Fruit fly (Drosophila melanogaster) whole organism, embryonic: ENCODE measurements around the gene CG45100.
A peak's percentile ranks its signal among the peaks of the same experiment; 100 is the strongest.

ENCODE experiments used
- Adf1 ChIP-seq: fragments of 200-800 bp; sonication (Bioruptor generic); IDR thresholded peaks from 2 replicates; pipeline ENCODE4 v1.3.6; 2022; ENCODE audit warnings: missing biosample characterization, missing genetic modification characterization
- Atf3 ChIP-seq: fragments of 200-800 bp; sonication (Bioruptor generic); optimal IDR thresholded peaks from 3 replicates; lab custom pipeline; 2016; ENCODE audit warnings: missing biosample characterization, missing genetic modification characterization
- CG11695 ChIP-seq: fragments of 200-800 bp; sonication (Bioruptor generic); IDR thresholded peaks from 3 replicates; pipeline ENCODE4 v1.3.6; 2022; ENCODE audit warnings: missing biosample characterization, missing genetic modification characterization
- CG11696 ChIP-seq: fragments of 200-800 bp; sonication (Bioruptor generic); IDR thresholded peaks from 2 replicates; pipeline ENCODE4 v1.3.6; 2022; ENCODE audit warnings: missing biosample characterization, missing genetic modification characterization
- CG14014 ChIP-seq: fragments of 200-800 bp; sonication (Bioruptor generic); IDR thresholded peaks from 2 replicates; pipeline ENCODE4 v1.3.6; 2022; ENCODE audit warnings: missing biosample characterization, missing genetic modification characterization
- CG1529 ChIP-seq: fragments of 200-800 bp; sonication (Bioruptor generic); optimal IDR thresholded peaks from 3 replicates; lab custom pipeline; 2018; ENCODE audit warnings: missing biosample characterization, missing genetic modification characterization
- CG1602 ChIP-seq: fragments of 200-800 bp; sonication (Bioruptor generic); optimal IDR thresholded peaks from 3 replicates; lab custom pipeline; 2016; ENCODE audit warnings: missing biosample characterization, missing genetic modification characterization
- CG17568 ChIP-seq: fragments of 200-800 bp; sonication (Bioruptor generic); optimal IDR thresholded peaks from 2 replicates; lab custom pipeline; 2018; ENCODE audit warnings: missing biosample characterization, mild to moderate bottlenecking, missing genetic modification characterization, moderate library complexity
- CG17612 ChIP-seq: fragments of 200-800 bp; sonication (Bioruptor generic); IDR thresholded peaks from 2 replicates; pipeline ENCODE4 v1.3.6; 2022; ENCODE audit warnings: missing biosample characterization, missing genetic modification characterization
- CG31441 ChIP-seq: fragments of 200-800 bp; sonication (Bioruptor generic); IDR thresholded peaks from 2 replicates; pipeline ENCODE4 v1.3.6; 2022; ENCODE audit warnings: missing biosample characterization, missing genetic modification characterization
- CG32767 ChIP-seq: fragments of 200-800 bp; sonication (Bioruptor generic); IDR thresholded peaks from 2 replicates; pipeline ENCODE4 v1.3.6; 2022; ENCODE audit warnings: missing biosample characterization, missing genetic modification characterization
- CG3281 ChIP-seq: fragments of 200-800 bp; sonication (Bioruptor generic); optimal IDR thresholded peaks from 3 replicates; lab custom pipeline; 2017; ENCODE audit warnings: missing biosample characterization, mild to moderate bottlenecking, missing genetic modification characterization
- CG43689 ChIP-seq: fragments of 200-800 bp; sonication (Bioruptor generic); IDR thresholded peaks from 2 replicates; pipeline ENCODE4 v1.3.6; 2022; ENCODE audit warnings: missing biosample characterization, missing genetic modification characterization
- CG6813 ChIP-seq: fragments of 200-800 bp; sonication (Bioruptor generic); optimal IDR thresholded peaks from 2 replicates; lab custom pipeline; 2017; ENCODE audit warnings: missing biosample characterization, missing genetic modification characterization, mild to moderate bottlenecking, moderate library complexity, missing genetic modification reagents
- CG6854 ChIP-seq: fragments of 200-800 bp; sonication (Bioruptor generic); optimal IDR thresholded peaks from 3 replicates; lab custom pipeline; 2017; ENCODE audit warnings: missing biosample characterization, mild to moderate bottlenecking, missing genetic modification characterization
- CG7271 ChIP-seq: fragments of 200-800 bp; sonication (Bioruptor generic); optimal IDR thresholded peaks from 2 replicates; lab custom pipeline; 2018; ENCODE audit warnings: missing biosample characterization, mild to moderate bottlenecking, missing genetic modification characterization, moderate library complexity
- CG7357 ChIP-seq: fragments of 200-800 bp; sonication (Bioruptor generic); IDR thresholded peaks from 3 replicates; pipeline ENCODE4 v1.3.6; 2022; ENCODE audit warnings: missing biosample characterization, missing genetic modification characterization
- CG7786 ChIP-seq: fragments of 200-800 bp; sonication (Bioruptor generic); optimal IDR thresholded peaks from 2 replicates; lab custom pipeline; 2016; ENCODE audit warnings: missing biosample characterization, missing genetic modification characterization
- CG7839 ChIP-seq: fragments of 200-800 bp; sonication (Bioruptor generic); optimal IDR thresholded peaks from 3 replicates; lab custom pipeline; 2018; ENCODE audit warnings: missing biosample characterization, mild to moderate bottlenecking, missing genetic modification characterization, moderate library complexity
- CG7987 ChIP-seq: fragments of 200-800 bp; sonication (Bioruptor generic); optimal IDR thresholded peaks from 2 replicates; lab custom pipeline; 2018; ENCODE audit warnings: missing biosample characterization, mild to moderate bottlenecking, missing genetic modification characterization, moderate library complexity
- CG8765 ChIP-seq: fragments of 200-800 bp; sonication (Bioruptor generic); IDR thresholded peaks from 2 replicates; pipeline ENCODE4 v1.3.6; 2022; ENCODE audit warnings: missing biosample characterization, missing genetic modification characterization
- Dll ChIP-seq: fragments of 200-800 bp; sonication (Bioruptor generic); IDR thresholded peaks from 4 replicates; pipeline ENCODE4 v1.3.6; 2022; ENCODE audit warnings: missing biosample characterization, missing genetic modification characterization; ENCODE audit not compliant: partially characterized antibody
- Drgx ChIP-seq: fragments of 200-800 bp; sonication (Bioruptor generic); IDR thresholded peaks from 2 replicates; pipeline ENCODE4 v1.3.6; 2022; ENCODE audit warnings: missing biosample characterization, missing genetic modification characterization
- Ets65A ChIP-seq: fragments of 200-800 bp; sonication (Bioruptor generic); peaks from one replicate; lab custom pipeline; 2016; ENCODE audit warnings: missing biosample characterization, missing genetic modification characterization
- Gsc ChIP-seq: fragments of 200-800 bp; sonication (Bioruptor generic); IDR thresholded peaks from 2 replicates; pipeline ENCODE4 v1.3.6; 2022; ENCODE audit warnings: missing biosample characterization, missing genetic modification characterization
- HHEX ChIP-seq: fragments of 200-800 bp; sonication (Bioruptor generic); optimal IDR thresholded peaks from 3 replicates; lab custom pipeline; 2017; ENCODE audit warnings: missing biosample characterization, mild to moderate bottlenecking, missing genetic modification characterization, missing genetic modification reagents
- HLHmδ ChIP-seq: fragments of 200-800 bp; sonication (Bioruptor generic); optimal IDR thresholded peaks from 2 replicates; lab custom pipeline; 2018; ENCODE audit warnings: missing biosample characterization, mild to moderate bottlenecking, missing genetic modification characterization, moderate library complexity
- HmgD ChIP-seq: fragments of 200-800 bp; sonication (Bioruptor generic); optimal IDR thresholded peaks from 3 replicates; lab custom pipeline; 2016; ENCODE audit warnings: missing biosample characterization, missing genetic modification characterization
- Hsf ChIP-seq: fragments of 200-800 bp; sonication (Bioruptor generic); optimal IDR thresholded peaks from 3 replicates; lab custom pipeline; 2016; ENCODE audit warnings: missing biosample characterization, missing genetic modification characterization
- Max ChIP-seq: fragments of 200-800 bp; sonication (Bioruptor generic); optimal IDR thresholded peaks from 2 replicates; lab custom pipeline; 2016; ENCODE audit warnings: missing biosample characterization, mild to moderate bottlenecking, missing genetic modification characterization
- NC2α ChIP-seq: fragments of 200-800 bp; sonication (Bioruptor generic); optimal IDR thresholded peaks from 2 replicates; lab custom pipeline; 2016; ENCODE audit warnings: missing biosample characterization, missing genetic modification characterization
- Rfx ChIP-seq: fragments of 200-800 bp; sonication (Bioruptor generic); IDR thresholded peaks from 2 replicates; pipeline ENCODE4 v1.3.6; 2022; ENCODE audit warnings: missing biosample characterization, missing genetic modification characterization
- Taf1 ChIP-seq: fragments of 200-800 bp; sonication (Bioruptor generic); IDR thresholded peaks from 2 replicates; pipeline ENCODE4 v1.3.6; 2022; ENCODE audit warnings: missing biosample characterization, missing genetic modification characterization
- Trl ChIP-seq, 3 experiments: fragments of >200 bp in 2 of 3; fragments of 200-800 bp in 1 of 3; sonication (Bioruptor generic) in 1 of 3; optimal IDR thresholded peaks; 2 replicates in 1 of 3; 3 replicates in 2 of 3; lab custom pipeline; 2016 to 2017; ENCODE audit warnings: missing biosample characterization in 1 of 3, missing genetic modification characterization in 1 of 3
- Usf ChIP-seq: fragments of 200-800 bp; sonication (Bioruptor generic); optimal IDR thresholded peaks from 2 replicates; lab custom pipeline; 2017; ENCODE audit warnings: missing genotype, missing biosample characterization, missing genetic modification characterization
- Xrp1 ChIP-seq: fragments of 200-800 bp; sonication (Bioruptor generic); IDR thresholded peaks from 2 replicates; pipeline ENCODE4 v1.3.6; 2022; ENCODE audit warnings: missing biosample characterization, missing genetic modification characterization
- YL-1 ChIP-seq: fragments of 200-800 bp; sonication (Bioruptor generic); optimal IDR thresholded peaks from 3 replicates; lab custom pipeline; 2017; ENCODE audit warnings: missing biosample characterization, mild to moderate bottlenecking, missing genetic modification characterization
- cad ChIP-seq: fragments of >200 bp; optimal IDR thresholded peaks from 2 replicates; lab custom pipeline; 2017; ENCODE audit warnings: missing biosample characterization, missing genetic modification characterization
- chm ChIP-seq: fragments of 200-800 bp; sonication (Bioruptor generic); IDR thresholded peaks from 2 replicates; pipeline ENCODE4 v1.3.6; 2022; ENCODE audit warnings: missing biosample characterization, missing genetic modification characterization
- crc ChIP-seq: fragments of 200-800 bp; sonication (Bioruptor generic); optimal IDR thresholded peaks from 2 replicates; lab custom pipeline; 2016; ENCODE audit warnings: missing biosample characterization, missing genetic modification characterization
- dpn ChIP-seq, 2 experiments: fragments of 200-800 bp; sonication (Bioruptor generic); optimal IDR thresholded peaks; 3 replicates each; lab custom pipeline; 2016; ENCODE audit warnings: missing biosample characterization in 2 of 2, missing genetic modification characterization in 2 of 2
- fd64A ChIP-seq: fragments of 200-800 bp; sonication (Bioruptor generic); optimal IDR thresholded peaks from 3 replicates; lab custom pipeline; 2018; ENCODE audit warnings: missing biosample characterization, mild to moderate bottlenecking, missing genetic modification characterization
- fru ChIP-seq: fragments of >200 bp; optimal IDR thresholded peaks from 2 replicates; lab custom pipeline; 2017
- grn ChIP-seq: fragments of 200-800 bp; sonication (Bioruptor generic); optimal IDR thresholded peaks from 3 replicates; lab custom pipeline; 2017; ENCODE audit warnings: missing biosample characterization, missing genetic modification characterization
- hb ChIP-seq: fragments of 200-800 bp; sonication (Bioruptor generic); IDR thresholded peaks from 3 replicates; pipeline ENCODE4 v1.3.6; 2022; ENCODE audit warnings: missing biosample characterization, missing genetic modification characterization; ENCODE audit not compliant: partially characterized antibody
- hth ChIP-seq: fragments of >200 bp; optimal IDR thresholded peaks from 2 replicates; lab custom pipeline; 2017; ENCODE audit warnings: inconsistent platforms
- kay ChIP-seq: fragments of 200-800 bp; sonication (Bioruptor generic); optimal IDR thresholded peaks from 2 replicates; lab custom pipeline; 2016; ENCODE audit warnings: missing biosample characterization, missing genetic modification characterization
- luna ChIP-seq: fragments of 200-800 bp; sonication (Bioruptor generic); optimal IDR thresholded peaks from 2 replicates; lab custom pipeline; 2016; ENCODE audit warnings: missing biosample characterization, missing genetic modification characterization
- sima ChIP-seq: fragments of 200-800 bp; sonication (Bioruptor generic); optimal IDR thresholded peaks from 2 replicates; lab custom pipeline; 2016; ENCODE audit warnings: missing biosample characterization, missing genetic modification characterization
- sna ChIP-seq: fragments of 200-800 bp; sonication (Bioruptor generic); IDR thresholded peaks from 2 replicates; pipeline ENCODE4 v1.3.6; 2022; ENCODE audit warnings: missing biosample characterization, missing genetic modification characterization; ENCODE audit not compliant: partially characterized antibody
- so ChIP-seq: fragments of 200-800 bp; sonication (Bioruptor generic); IDR thresholded peaks from 3 replicates; pipeline ENCODE4 v1.3.6; 2022; ENCODE audit warnings: missing biosample characterization, missing genetic modification characterization
- ttk ChIP-seq: fragments of 200-800 bp; sonication (Bioruptor generic); IDR thresholded peaks from 2 replicates; pipeline ENCODE4 v2.1.2; 2022; ENCODE audit warnings: missing biosample characterization, missing genetic modification characterization
- usp ChIP-seq: fragments of >200 bp; optimal IDR thresholded peaks from 2 replicates; lab custom pipeline; 2017; ENCODE audit warnings: missing biosample characterization, missing genetic modification characterization

The CG45100 gene

dm6 chr3R:5523070-5523637, 48.8 kb upstream of the CG45100 start, which contains the start of the genes CG43845 and Nmdar1 (continued):
- TF ChIP-seq fd64A (GFP tag; lab: Kevin White, UChicago) (no peak), Hsf (GFP tag; lab: Kevin White, UChicago) (no peak), hth (lab: Kevin White, UChicago) (no peak), luna (GFP tag; lab: Kevin White, UChicago) (no peak), CG32767 (GFP tag; lab: Robert Waterston, UW) (no peak), ttk (GFP tag; lab: Robert Waterston, UW) (no peak), Dll (peak; percentile 61; the same call in 3 of the 4 replicates), Gsc (GFP tag; lab: Robert Waterston, UW) (no peak), kay (GFP tag; lab: Kevin White, UChicago) (no peak), NC2α (GFP tag; lab: Kevin White, UChicago) (no peak), Taf1 (no peak), CG43689 (no peak), Usf (GFP tag; lab: Kevin White, UChicago) (no peak), Trl (optimal IDR thresholded peaks at IDR 0.05; lab: Kevin White, UChicago) (peak; percentile 57 to 61), Trl (GFP tag; optimal IDR thresholded peaks at IDR 0.05; lab: Kevin White, UChicago) (peak; percentile 17), grn (GFP tag; lab: Kevin White, UChicago) (no peak), fru (lab: Kevin White, UChicago) (no peak), CG17568 (GFP tag; lab: Kevin White, UChicago) (no peak), Max (GFP tag; lab: Kevin White, UChicago) (no peak), CG1602 (no peak), Ets65A (GFP tag; lab: Kevin White, UChicago) (no peak), CG7357 (no peak), sna (GFP tag; lab: Robert Waterston, UW) (peak; percentile 62; the same call in 1 of the 2 replicates), HmgD (GFP tag; lab: Kevin White, UChicago) (no peak), Atf3 (no peak), CG7839 (tag; lab: Kevin White, UChicago) (no peak), usp (no peak), chm (GFP tag; lab: Robert Waterston, UW) (peak; percentile 39; the same call in 1 of the 2 replicates), Xrp1 (GFP tag; lab: Robert Waterston, UW) (no peak), Adf1 (GFP tag; lab: Robert Waterston, UW) (peak; percentile 98), CG7271 (tag; lab: Kevin White, UChicago) (no peak), cad (no peak), dpn (GFP tag; optimal IDR thresholded peaks at IDR 0.05; lab: Kevin White, UChicago) (no peak), sima (GFP tag; lab: Kevin White, UChicago) (no peak), CG3281 (GFP tag; lab: Kevin White, UChicago) (no peak), CG31441 (GFP tag; lab: Robert Waterston, UW) (no peak), CG1529 (GFP tag; lab: Kevin White, UChicago) (no peak), CG6813 (no peak), CG6854 (no peak), HHEX (GFP tag; lab: Kevin White, UChicago) (no peak), Drgx (GFP tag; lab: Robert Waterston, UW) (peak; percentile 23; the same call in 1 of the 2 replicates), CG7786 (GFP tag; lab: Kevin White, UChicago) (no peak), CG11695 (GFP tag; lab: Robert Waterston, UW) (no peak), HLHmδ (no peak), crc (GFP tag; lab: Kevin White, UChicago) (no peak), CG14014 (no peak), hb (GFP tag; lab: Robert Waterston, UW) (no peak), Rfx (GFP tag; lab: Robert Waterston, UW) (no peak), CG8765 (GFP tag; lab: Robert Waterston, UW) (no peak), CG7987 (GFP tag; lab: Kevin White, UChicago) (no peak), so (GFP tag; lab: Robert Waterston, UW) (peak; percentile 21; the same call in 1 of the 3 replicates), YL-1 (GFP tag; lab: Kevin White, UChicago) (no peak), CG11696 (no peak), CG17612 (GFP tag; lab: Robert Waterston, UW) (no peak)
